Worm (Caenorhabditis elegans) whole organism, young adult: ENCODE results near the gene F35A5.2.

ENCODE experiments used
- B0336.3 ChIP-seq: fragments of 200-800 bp; sonication (Bioruptor generic); IDR thresholded peaks from 2 replicates; pipeline ENCODE4 v1.3.6; 2022; ENCODE audit warnings: missing genetic modification characterization, missing compliant biosample characterization
- D2030.7 ChIP-seq: fragments of 200-800 bp; sonication (Bioruptor generic); IDR thresholded peaks from 2 replicates; pipeline ENCODE4 v1.3.6; 2022; ENCODE audit warnings: missing genetic modification reagents, missing genetic modification characterization, missing compliant biosample characterization
- F23B12.7 ChIP-seq: sonication (generic microtip); optimal IDR thresholded peaks from 2 replicates; lab custom pipeline; 2017; ENCODE audit warnings: missing genetic modification characterization, mild to moderate bottlenecking, missing compliant biosample characterization, antibody characterized with exemption, moderate library complexity; ENCODE audit not compliant: insufficient read depth
- K11D2.4 ChIP-seq: fragments of 200-800 bp; sonication (Bioruptor generic); IDR thresholded peaks from 2 replicates; pipeline ENCODE4 v1.3.6; 2022; ENCODE audit warnings: missing genetic modification reagents, missing genetic modification characterization, missing compliant biosample characterization
- K12H6.12 ChIP-seq: fragments of 200-800 bp; sonication (Bioruptor generic); optimal IDR thresholded peaks from 2 replicates; lab custom pipeline; 2018; ENCODE audit warnings: mild to moderate bottlenecking, missing genetic modification characterization, missing compliant biosample characterization
- T07F8.4 ChIP-seq: sonication (generic microtip); optimal IDR thresholded peaks from 2 replicates; lab custom pipeline; 2016; ENCODE audit warnings: mild to moderate bottlenecking, missing genetic modification characterization, moderate library complexity, missing compliant biosample characterization
- Y53F4B.3 ChIP-seq: fragments of 200-800 bp; sonication (Bioruptor generic); IDR thresholded peaks from 2 replicates; pipeline ENCODE4 v1.3.6; 2022; ENCODE audit warnings: missing genetic modification reagents, missing genetic modification characterization, missing compliant biosample characterization
- Y79H2A.3 ChIP-seq: fragments of 200-800 bp; sonication (Bioruptor generic); conservative IDR thresholded peaks from 2 replicates; pipeline ENCODE4 v1.3.6; 2022; ENCODE audit warnings: missing genetic modification reagents, missing genetic modification characterization, missing compliant biosample characterization
- akir-1 ChIP-seq: fragments of 200-800 bp; sonication (Bioruptor generic); optimal IDR thresholded peaks from 2 replicates; lab custom pipeline; 2018; ENCODE audit warnings: mild to moderate bottlenecking, missing genetic modification characterization, moderate library complexity, missing compliant biosample characterization
- ama-1 ChIP-seq, 3 experiments: fragments of 150-350 bp in 1 of 3; sonication (generic microtip) in 2 of 3; optimal IDR thresholded peaks; 2 replicates each; lab custom pipeline; 2014 to 2018; ENCODE audit warnings: missing biosample characterization in 2 of 3, missing genetic modification characterization in 2 of 3, missing genetic modification reagents in 2 of 3
- atf-7 ChIP-seq: sonication (generic microtip); optimal IDR thresholded peaks from 2 replicates; lab custom pipeline; 2017; ENCODE audit warnings: mild to moderate bottlenecking, missing genetic modification characterization, missing compliant biosample characterization
- athp-1 ChIP-seq: sonication (generic microtip); optimal IDR thresholded peaks from 2 replicates; lab custom pipeline; 2017; ENCODE audit warnings: mild to moderate bottlenecking, missing genetic modification characterization, missing compliant biosample characterization
- attf-3 ChIP-seq: fragments of 200-800 bp; sonication (Bioruptor generic); conservative IDR thresholded peaks from 2 replicates; pipeline ENCODE4 v1.3.6; 2022; ENCODE audit warnings: missing genetic modification reagents, missing genetic modification characterization, missing compliant biosample characterization
- attf-5 ChIP-seq: fragments of 200-800 bp; sonication (Bioruptor generic); optimal IDR thresholded peaks from 2 replicates; lab custom pipeline; 2018; ENCODE audit warnings: mild to moderate bottlenecking, missing genetic modification characterization, missing compliant biosample characterization
- attf-6 ChIP-seq: fragments of 200-800 bp; sonication (Bioruptor generic); IDR thresholded peaks from 2 replicates; pipeline ENCODE4 v1.3.6; 2022; ENCODE audit warnings: missing genetic modification reagents, missing genetic modification characterization, missing compliant biosample characterization
- bed-2 ChIP-seq: fragments of 200-800 bp; sonication (Bioruptor generic); IDR thresholded peaks from 2 replicates; pipeline ENCODE4 v1.3.6; 2022; ENCODE audit warnings: missing genetic modification reagents, missing genetic modification characterization, missing compliant biosample characterization
- cebp-2 ChIP-seq: fragments of 200-800 bp; sonication (Bioruptor generic); IDR thresholded peaks from 2 replicates; pipeline ENCODE4 v1.3.6; 2022; ENCODE audit warnings: missing genetic modification characterization, missing compliant biosample characterization
- ceh-27 ChIP-seq: fragments of 200-800 bp; sonication (Bioruptor generic); optimal IDR thresholded peaks from 2 replicates; lab custom pipeline; 2018; ENCODE audit warnings: mild to moderate bottlenecking, missing genetic modification characterization, moderate library complexity, missing compliant biosample characterization
- ceh-91 ChIP-seq: fragments of 200-800 bp; sonication (Bioruptor generic); IDR thresholded peaks from 2 replicates; pipeline ENCODE4 v1.3.6; 2022; ENCODE audit warnings: missing genetic modification reagents, missing genetic modification characterization, missing compliant biosample characterization
- chd-7 ChIP-seq: sonication (generic microtip); optimal IDR thresholded peaks from 2 replicates; lab custom pipeline; 2016; ENCODE audit warnings: mild to moderate bottlenecking, missing genetic modification characterization, moderate library complexity, missing compliant biosample characterization
- dpff-1 ChIP-seq: sonication (generic microtip); optimal IDR thresholded peaks from 2 replicates; lab custom pipeline; 2017; ENCODE audit warnings: mild to moderate bottlenecking, missing genetic modification characterization, missing compliant biosample characterization
- egl-18 ChIP-seq: fragments of 200-800 bp; sonication (Bioruptor generic); IDR thresholded peaks from 2 replicates; pipeline ENCODE4 v1.3.6; 2022; ENCODE audit warnings: missing genetic modification reagents, missing genetic modification characterization, missing compliant biosample characterization
- fkh-3 ChIP-seq: sonication (generic microtip); optimal IDR thresholded peaks from 2 replicates; lab custom pipeline; 2016; ENCODE audit warnings: mild to moderate bottlenecking, missing genetic modification characterization, missing compliant biosample characterization
- hmg-1.2 ChIP-seq: fragments of 200-800 bp; sonication (Bioruptor generic); IDR thresholded peaks from 2 replicates; pipeline ENCODE4 v1.3.6; 2022; ENCODE audit warnings: missing genetic modification reagents, missing genetic modification characterization, missing compliant biosample characterization
- lin-35 ChIP-seq, 3 experiments: fragments of 150-350 bp in 2 of 3; sonication (generic microtip) in 1 of 3; optimal IDR thresholded peaks; 2 replicates each; lab custom pipeline; 2014 to 2018; ENCODE audit warnings: missing biosample characterization in 3 of 3, missing genetic modification characterization in 3 of 3, missing genetic modification reagents in 3 of 3
- lin-54 ChIP-seq: fragments of 200-800 bp; sonication (Bioruptor generic); optimal IDR thresholded peaks from 2 replicates; lab custom pipeline; 2018; ENCODE audit warnings: mild to moderate bottlenecking, missing genetic modification characterization, missing compliant biosample characterization
- lir-1 ChIP-seq: fragments of 200-800 bp; sonication (Bioruptor generic); conservative IDR thresholded peaks from 2 replicates; pipeline ENCODE4 v1.3.6; 2022; ENCODE audit warnings: missing genetic modification reagents, missing genetic modification characterization, missing compliant biosample characterization
- madf-10 ChIP-seq: sonication (generic microtip); optimal IDR thresholded peaks from 2 replicates; lab custom pipeline; 2016; ENCODE audit warnings: mild to moderate bottlenecking, missing genetic modification characterization, missing compliant biosample characterization
- mcd-1 ChIP-seq: fragments of 200-800 bp; sonication (Bioruptor generic); IDR thresholded peaks from 2 replicates; pipeline ENCODE4 v1.3.6; 2022; ENCODE audit warnings: missing genetic modification reagents, missing genetic modification characterization, missing compliant biosample characterization
- nhr-90 ChIP-seq: sonication (generic microtip); optimal IDR thresholded peaks from 2 replicates; lab custom pipeline; 2016; ENCODE audit warnings: missing genotype, mild to moderate bottlenecking, missing genetic modification characterization, missing compliant biosample characterization
- pbrm-1 ChIP-seq: fragments of 200-800 bp; sonication (Bioruptor generic); IDR thresholded peaks from 2 replicates; pipeline ENCODE4 v1.3.6; 2022; ENCODE audit warnings: missing genetic modification reagents, missing genetic modification characterization, missing compliant biosample characterization
- pha-4 ChIP-seq: fragments of 150-350 bp; sonication (generic microtip); optimal IDR thresholded peaks from 2 replicates; lab custom pipeline; 2014; ENCODE audit warnings: missing biosample characterization, missing genetic modification reagents, missing genetic modification characterization
- rcor-1 ChIP-seq: fragments of 200-800 bp; sonication (Bioruptor generic); IDR thresholded peaks from 2 replicates; pipeline ENCODE4 v1.3.6; 2022; ENCODE audit warnings: missing genetic modification reagents, missing genetic modification characterization, missing compliant biosample characterization
- sdz-38 ChIP-seq: sonication (generic microtip); optimal IDR thresholded peaks from 2 replicates; lab custom pipeline; 2016; ENCODE audit warnings: missing genotype, missing genetic modification characterization, missing compliant biosample characterization
- snpc-1.1 ChIP-seq: sonication (generic microtip); optimal IDR thresholded peaks from 2 replicates; lab custom pipeline; 2017; ENCODE audit warnings: missing genetic modification characterization, mild to moderate bottlenecking, missing compliant biosample characterization, antibody characterized with exemption, moderate library complexity, missing genotype, missing genetic modification reagents; ENCODE audit not compliant: insufficient read depth
- snpc-3.4 ChIP-seq: sonication (generic microtip); optimal IDR thresholded peaks from 2 replicates; lab custom pipeline; 2017; ENCODE audit warnings: missing genetic modification characterization, mild to moderate bottlenecking, missing compliant biosample characterization, antibody characterized with exemption, moderate library complexity, missing genotype, missing genetic modification reagents
- snpc-4 ChIP-seq, 5 experiments: fragments of 150-350 bp in 1 of 5; sonication (generic microtip) in 4 of 5; optimal IDR thresholded peaks; 2 replicates each; lab custom pipeline; 2014 to 2018; ENCODE audit warnings: missing genetic modification characterization in 5 of 5, missing biosample characterization in 3 of 5, antibody characterized with exemption in 2 of 5, mild to moderate bottlenecking in 2 of 5, missing compliant biosample characterization in 2 of 5, missing genotype in 2 of 5, moderate library complexity in 2 of 5, missing genetic modification reagents in 1 of 5
- tbp1 ChIP-seq: fragments of 200-800 bp; sonication (Bioruptor generic); optimal IDR thresholded peaks from 2 replicates; lab custom pipeline; 2018; ENCODE audit warnings: mild to moderate bottlenecking, missing genetic modification characterization, missing compliant biosample characterization
- xnd-1 ChIP-seq: sonication (generic microtip); optimal IDR thresholded peaks from 2 replicates; lab custom pipeline; 2016; ENCODE audit warnings: missing genotype, missing genetic modification reagents, missing genetic modification characterization, missing compliant biosample characterization
- zfh-2 ChIP-seq: fragments of 200-800 bp; sonication (Bioruptor generic); conservative IDR thresholded peaks from 2 replicates; pipeline ENCODE4 v1.3.6; 2022; ENCODE audit warnings: missing genetic modification reagents, missing genetic modification characterization, missing compliant biosample characterization
- zim-3 ChIP-seq: sonication (generic microtip); optimal IDR thresholded peaks from 2 replicates; lab custom pipeline; 2017; ENCODE audit warnings: mild to moderate bottlenecking, missing genetic modification characterization, moderate library complexity, missing compliant biosample characterization
- ztf-18 ChIP-seq: sonication (generic microtip); optimal IDR thresholded peaks from 2 replicates; lab custom pipeline; 2016; ENCODE audit warnings: missing genotype, mild to moderate bottlenecking, missing genetic modification characterization, missing compliant biosample characterization
- ztf-3 ChIP-seq: fragments of 200-800 bp; sonication (Bioruptor generic); optimal IDR thresholded peaks from 2 replicates; lab custom pipeline; 2018; ENCODE audit warnings: mild to moderate bottlenecking, missing genetic modification characterization, missing compliant biosample characterization

F35A5.2 gene

ce11 chrX:3803314-3803713, 1.6 kb upstream of the F35A5.2 start, which contains the start of gene F35A5.8 (continued):
- TF ChIP-seq snpc-4 (GFP tag; optimal IDR thresholded peaks at IDR 0.05; lab: Kevin White, UChicago) (no peak), snpc-4 (tag; optimal IDR thresholded peaks at IDR 0.05; lab: Kevin White, UChicago) (peak in 2 of 4 experiments; percentile 44 to 53), pha-4 (tag; lab: Kevin White, UChicago) (no peak), Y79H2A.3 (no peak), zim-3 (tag; lab: Kevin White, UChicago) (no peak), pbrm-1 (GFP tag; lab: Robert Waterston, UW) (0 out of 2 replicates have a peak, but pooled peaks have one; percentile 19), K11D2.4 (no peak), xnd-1 (tag; lab: Kevin White, UChicago) (no peak), lin-54 (GFP tag; lab: Kevin White, UChicago) (peak; percentile 37), B0336.3 (GFP tag; lab: Robert Waterston, UW) (no peak), athp-1 (tag; lab: Kevin White, UChicago) (no peak), attf-5 (GFP tag; lab: Kevin White, UChicago) (no peak), attf-3 (GFP tag; lab: Robert Waterston, UW) (no peak), atf-7 (tag; lab: Kevin White, UChicago) (no peak), snpc-3.4 (tag; lab: Kevin White, UChicago) (no peak), lin-35 (GFP tag; optimal IDR thresholded peaks at IDR 0.05; lab: Kevin White, UChicago) (peak in 1 of 3 experiments; percentile 70), egl-18 (GFP tag; lab: Robert Waterston, UW) (no peak), ama-1 (optimal IDR thresholded peaks at IDR 0.05; lab: Kevin White, UChicago) (no peak), ama-1 (GFP tag; optimal IDR thresholded peaks at IDR 0.05; lab: Kevin White, UChicago) (no peak), snpc-1.1 (no peak), K12H6.12 (tag; lab: Kevin White, UChicago) (peak; percentile 16), ztf-3 (GFP tag; lab: Kevin White, UChicago) (no peak), chd-7 (no peak), zfh-2 (no peak), lir-1 (no peak), dpff-1 (tag; lab: Kevin White, UChicago) (no peak), mcd-1 (GFP tag; lab: Robert Waterston, UW) (peak; percentile 48), sdz-38 (tag; lab: Kevin White, UChicago) (no peak), cebp-2 (GFP tag; lab: Robert Waterston, UW) (no peak), ztf-18 (tag; lab: Kevin White, UChicago) (peak; percentile 94), T07F8.4 (tag; lab: Kevin White, UChicago) (no peak), attf-6 (GFP tag; lab: Robert Waterston, UW) (no peak), hmg-1.2 (GFP tag; lab: Robert Waterston, UW) (peak; percentile 32), akir-1 (GFP tag; lab: Kevin White, UChicago) (no peak), D2030.7 (no peak), fkh-3 (no peak), nhr-90 (tag; lab: Kevin White, UChicago) (no peak), F23B12.7 (tag; lab: Kevin White, UChicago) (no peak), rcor-1 (GFP tag; lab: Robert Waterston, UW) (0 out of 2 replicates have a peak, but pooled peaks have one; percentile 11), Y53F4B.3 (no peak), tbp1 (GFP tag; lab: Kevin White, UChicago) (peak; percentile 30), ceh-27 (GFP tag; lab: Kevin White, UChicago) (peak; percentile 7), madf-10 (no peak), ceh-91 (GFP tag; lab: Robert Waterston, UW) (no peak), bed-2 (GFP tag; lab: Robert Waterston, UW) (no peak)
